Worm (Caenorhabditis elegans) whole organism, young adult: ENCODE measurements around the gene asd-1.
A peak's percentile ranks its signal among the peaks of the same experiment; 100 is the strongest.

ENCODE experiments used
- B0035.1 ChIP-seq: sonication (generic microtip); optimal IDR thresholded peaks from 2 replicates; lab custom pipeline; 2016; ENCODE audit warnings: missing genetic modification characterization, mild to moderate bottlenecking, missing compliant biosample characterization, missing genotype, missing genetic modification reagents
- B0336.3 ChIP-seq: fragments of 200-800 bp; sonication (Bioruptor generic); IDR thresholded peaks from 2 replicates; pipeline ENCODE4 v1.3.6; 2022; ENCODE audit warnings: missing genetic modification characterization, missing compliant biosample characterization
- C06A6.2 ChIP-seq: fragments of 200-800 bp; sonication (Bioruptor generic); conservative IDR thresholded peaks from 2 replicates; pipeline ENCODE4 v1.3.6; 2022; ENCODE audit warnings: missing genetic modification characterization, missing compliant biosample characterization
- F39B2.1 ChIP-seq: fragments of 200-800 bp; sonication (Bioruptor generic); IDR thresholded peaks from 2 replicates; pipeline ENCODE4 v1.3.6; 2022; ENCODE audit warnings: missing genetic modification reagents, missing genetic modification characterization, missing compliant biosample characterization
- F49E8.2 ChIP-seq: sonication (generic microtip); optimal IDR thresholded peaks from 3 replicates; lab custom pipeline; 2017; ENCODE audit warnings: missing genetic modification characterization, mild to moderate bottlenecking, missing compliant biosample characterization, antibody characterized with exemption, moderate library complexity; ENCODE audit not compliant: insufficient read depth
- F55B11.4 ChIP-seq: sonication (generic microtip); optimal IDR thresholded peaks from 2 replicates; lab custom pipeline; 2016; ENCODE audit warnings: missing compliant biosample characterization, missing genetic modification characterization, borderline replicate concordance; ENCODE audit not compliant: insufficient read depth
- T26A5.8 ChIP-seq: sonication (generic microtip); optimal IDR thresholded peaks from 2 replicates; lab custom pipeline; 2016; ENCODE audit warnings: missing genetic modification characterization, missing compliant biosample characterization
- Y79H2A.3 ChIP-seq: fragments of 200-800 bp; sonication (Bioruptor generic); conservative IDR thresholded peaks from 2 replicates; pipeline ENCODE4 v1.3.6; 2022; ENCODE audit warnings: missing genetic modification reagents, missing genetic modification characterization, missing compliant biosample characterization
- Y95B8A.8 ChIP-seq: fragments of 200-800 bp; sonication (Bioruptor generic); IDR thresholded peaks from 2 replicates; pipeline ENCODE4 v1.3.6; 2022; ENCODE audit warnings: missing genetic modification reagents, missing genetic modification characterization, missing compliant biosample characterization
- ZK185.1 ChIP-seq: sonication (generic microtip); optimal IDR thresholded peaks from 2 replicates; lab custom pipeline; 2016; ENCODE audit warnings: mild to moderate bottlenecking, missing genetic modification characterization, missing compliant biosample characterization; ENCODE audit not compliant: poor library complexity, severe bottlenecking
- atf-7 ChIP-seq: sonication (generic microtip); optimal IDR thresholded peaks from 2 replicates; lab custom pipeline; 2017; ENCODE audit warnings: mild to moderate bottlenecking, missing genetic modification characterization, missing compliant biosample characterization
- cebp-1 ChIP-seq, 2 experiments: fragments of 200-800 bp in 1 of 2; sonication (Bioruptor generic) in 1 of 2; sonication (generic microtip) in 1 of 2; IDR thresholded peaks in 1 of 2; optimal IDR thresholded peaks in 1 of 2; 2 replicates each; pipeline versions ENCODE4 v1.3.6 to Lab custom; 2017 to 2022; ENCODE audit warnings: missing compliant biosample characterization in 2 of 2, missing genetic modification characterization in 2 of 2, mild to moderate bottlenecking in 1 of 2, missing genetic modification reagents in 1 of 2, moderate library complexity in 1 of 2
- ceh-27 ChIP-seq: fragments of 200-800 bp; sonication (Bioruptor generic); optimal IDR thresholded peaks from 2 replicates; lab custom pipeline; 2018; ENCODE audit warnings: mild to moderate bottlenecking, missing genetic modification characterization, moderate library complexity, missing compliant biosample characterization
- ceh-79 ChIP-seq: sonication (generic microtip); optimal IDR thresholded peaks from 2 replicates; lab custom pipeline; 2017; ENCODE audit warnings: mild to moderate bottlenecking, missing genetic modification characterization, missing compliant biosample characterization
- ceh-91 ChIP-seq: fragments of 200-800 bp; sonication (Bioruptor generic); IDR thresholded peaks from 2 replicates; pipeline ENCODE4 v1.3.6; 2022; ENCODE audit warnings: missing genetic modification reagents, missing genetic modification characterization, missing compliant biosample characterization
- chd-7 ChIP-seq: sonication (generic microtip); optimal IDR thresholded peaks from 2 replicates; lab custom pipeline; 2016; ENCODE audit warnings: mild to moderate bottlenecking, missing genetic modification characterization, moderate library complexity, missing compliant biosample characterization
- dox-1 ChIP-seq: fragments of 200-800 bp; sonication (Bioruptor generic); IDR thresholded peaks from 2 replicates; pipeline ENCODE4 v1.3.6; 2022; ENCODE audit warnings: missing genetic modification reagents, missing genetic modification characterization, missing compliant biosample characterization
- egrh-3 ChIP-seq: fragments of 200-800 bp; sonication (Bioruptor generic); IDR thresholded peaks from 2 replicates; pipeline ENCODE4 v1.3.6; 2022; ENCODE audit warnings: missing genetic modification reagents, missing genetic modification characterization, missing compliant biosample characterization
- ekl-4 ChIP-seq: fragments of 200-800 bp; sonication (Bioruptor generic); IDR thresholded peaks from 2 replicates; pipeline ENCODE4 v1.3.6; 2022; ENCODE audit warnings: missing genetic modification reagents, missing genetic modification characterization, missing compliant biosample characterization
- hmg-1.2 ChIP-seq: fragments of 200-800 bp; sonication (Bioruptor generic); IDR thresholded peaks from 2 replicates; pipeline ENCODE4 v1.3.6; 2022; ENCODE audit warnings: missing genetic modification reagents, missing genetic modification characterization, missing compliant biosample characterization
- hmg-20 ChIP-seq: fragments of 200-800 bp; sonication (Bioruptor generic); IDR thresholded peaks from 2 replicates; pipeline ENCODE4 v1.3.6; 2022; ENCODE audit warnings: missing genetic modification reagents, missing genetic modification characterization, missing compliant biosample characterization
- hsf-1 ChIP-seq: fragments of 200-800 bp; sonication (Bioruptor generic); IDR thresholded peaks from 2 replicates; pipeline ENCODE4 v1.3.6; 2022; ENCODE audit warnings: missing genetic modification reagents, missing genetic modification characterization, missing compliant biosample characterization
- lag-1 ChIP-seq: fragments of 200-800 bp; sonication (Bioruptor generic); IDR thresholded peaks from 2 replicates; pipeline ENCODE4 v1.3.6; 2022; ENCODE audit warnings: missing genetic modification reagents, missing genetic modification characterization, missing compliant biosample characterization
- lin-35 ChIP-seq, 3 experiments: fragments of 150-350 bp in 2 of 3; sonication (generic microtip) in 1 of 3; optimal IDR thresholded peaks; 2 replicates each; lab custom pipeline; 2014 to 2018; ENCODE audit warnings: missing biosample characterization in 3 of 3, missing genetic modification characterization in 3 of 3, missing genetic modification reagents in 3 of 3
- lin-40 ChIP-seq: sonication (generic microtip); optimal IDR thresholded peaks from 2 replicates; lab custom pipeline; 2016; ENCODE audit warnings: missing genetic modification characterization, mild to moderate bottlenecking, missing compliant biosample characterization, missing genotype, missing genetic modification reagents
- lin-54 ChIP-seq: fragments of 200-800 bp; sonication (Bioruptor generic); optimal IDR thresholded peaks from 2 replicates; lab custom pipeline; 2018; ENCODE audit warnings: mild to moderate bottlenecking, missing genetic modification characterization, missing compliant biosample characterization
- madf-3 ChIP-seq: fragments of 200-800 bp; sonication (Bioruptor generic); IDR thresholded peaks from 2 replicates; pipeline ENCODE4 v1.3.6; 2022; ENCODE audit warnings: missing genetic modification reagents, missing genetic modification characterization, missing compliant biosample characterization
- madf-6 ChIP-seq: fragments of 200-800 bp; sonication (Bioruptor generic); IDR thresholded peaks from 2 replicates; pipeline ENCODE4 v1.3.6; 2022; ENCODE audit warnings: missing genetic modification reagents, missing genetic modification characterization, missing compliant biosample characterization
- nhr-27 ChIP-seq: fragments of 200-800 bp; sonication (Bioruptor generic); optimal IDR thresholded peaks from 2 replicates; lab custom pipeline; 2018; ENCODE audit warnings: mild to moderate bottlenecking, missing genetic modification characterization, moderate library complexity, missing compliant biosample characterization
- nhr-80 ChIP-seq: sonication (generic microtip); optimal IDR thresholded peaks from 2 replicates; lab custom pipeline; 2016; ENCODE audit warnings: missing genetic modification characterization, missing compliant biosample characterization
- nhr-90 ChIP-seq: sonication (generic microtip); optimal IDR thresholded peaks from 2 replicates; lab custom pipeline; 2016; ENCODE audit warnings: missing genotype, mild to moderate bottlenecking, missing genetic modification characterization, missing compliant biosample characterization
- pha-4 ChIP-seq: fragments of 150-350 bp; sonication (generic microtip); optimal IDR thresholded peaks from 2 replicates; lab custom pipeline; 2014; ENCODE audit warnings: missing biosample characterization, missing genetic modification reagents, missing genetic modification characterization
- zfh-2 ChIP-seq: fragments of 200-800 bp; sonication (Bioruptor generic); conservative IDR thresholded peaks from 2 replicates; pipeline ENCODE4 v1.3.6; 2022; ENCODE audit warnings: missing genetic modification reagents, missing genetic modification characterization, missing compliant biosample characterization
- zim-3 ChIP-seq: sonication (generic microtip); optimal IDR thresholded peaks from 2 replicates; lab custom pipeline; 2017; ENCODE audit warnings: mild to moderate bottlenecking, missing genetic modification characterization, moderate library complexity, missing compliant biosample characterization

asd-1 gene

ce11 chrIII:4150919-4151318 is 46.2 kb upstream of the asd-1 start (continued):
- peak; percentile 30 for TF ChIP-seq nhr-80 (tag; lab: Kevin White, UChicago)

- TF ChIP-seq F39B2.1 (GFP tag; lab: Robert Waterston, UW) (0 out of 2 replicates have a peak, but pooled peaks have one; percentile 15), ceh-91 (GFP tag; lab: Robert Waterston, UW) (no peak), ceh-79 (tag; lab: Kevin White, UChicago) (peak; percentile 74), hsf-1 (GFP tag; lab: Robert Waterston, UW) (peak; percentile 60; the same call in 1 of the 2 replicates), lin-54 (peak; percentile 28), hmg-1.2 (GFP tag; lab: Robert Waterston, UW) (0 out of 2 replicates have a peak, but pooled peaks have one; percentile 4), F55B11.4 (tag; lab: Kevin White, UChicago) (no peak), cebp-1 (GFP tag; IDR thresholded peaks at IDR 0.05; lab: Robert Waterston, UW) (peak; percentile 91), cebp-1 (tag; optimal IDR thresholded peaks at IDR 0.05; lab: Kevin White, UChicago) (peak; percentile 98), ekl-4 (GFP tag; lab: Robert Waterston, UW) (0 out of 2 replicates have a peak, but pooled peaks have one; percentile 37), lag-1 (no peak), T26A5.8 (tag; lab: Kevin White, UChicago) (no peak), atf-7 (peak; percentile 36), B0336.3 (GFP tag; lab: Robert Waterston, UW) (0 out of 2 replicates have a peak, but pooled peaks have one; percentile 35), hmg-20 (GFP tag; lab: Robert Waterston, UW) (no peak), lin-40 (no peak), madf-6 (GFP tag; lab: Robert Waterston, UW) (peak; percentile 34), B0035.1 (tag; lab: Kevin White, UChicago) (no peak), ceh-27 (GFP tag; lab: Kevin White, UChicago) (no peak)
- TF ChIP-seq, all 124 proteins: peak for 10
Measured at ce11 chrIII:4151548-4152104, 45.5 kb upstream of the asd-1 start, which contains the start of the genes wht-3 and har-1. Gene wht-3 (minus strand): TSS chrIII:4151598. Gene har-1 (plus strand): TSS chrIII:4152054.

- TF ChIP-seq zfh-2 (peak; percentile 72; the same call in 1 of the 2 replicates), egrh-3 (GFP tag; lab: Robert Waterston, UW) (no peak)
Measured at ce11 chrIII:4152309-4152708, 44.8 kb upstream of the asd-1 start.

- TF ChIP-seq zim-3 (tag; lab: Kevin White, UChicago) = no peak
- no peak for TF ChIP-seq nhr-27 (tag; lab: Kevin White, UChicago)
- no peak for TF ChIP-seq Y79H2A.3 (GFP tag; lab: Robert Waterston, UW)
- TF ChIP-seq madf-3 (GFP tag; lab: Robert Waterston, UW) = 0 out of 2 replicates have a peak, but pooled peaks have one; percentile 33
- no peak for TF ChIP-seq F49E8.2
- no peak for TF ChIP-seq cebp-1 (GFP tag; IDR thresholded peaks at IDR 0.05; lab: Robert Waterston, UW)
- TF ChIP-seq cebp-1 (tag; optimal IDR thresholded peaks at IDR 0.05; lab: Kevin White, UChicago) = peak; percentile 20
- TF ChIP-seq lin-35 (GFP tag; optimal IDR thresholded peaks at IDR 0.05; lab: Kevin White, UChicago) = peak in 1 of 3 experiments; percentile 41
- TF ChIP-seq nhr-90 (tag; lab: Kevin White, UChicago) = no peak
- no peak for TF ChIP-seq ZK185.1 (tag; lab: Kevin White, UChicago)
- no peak for TF ChIP-seq chd-7 (tag; lab: Kevin White, UChicago)
- no peak for TF ChIP-seq dox-1 (GFP tag; lab: Robert Waterston, UW)
- TF ChIP-seq pha-4 = no peak
- no peak for TF ChIP-seq C06A6.2 (GFP tag; lab: Robert Waterston, UW)
- 0 out of 2 replicates have a peak, but pooled peaks have one; percentile 18 for TF ChIP-seq Y95B8A.8 (GFP tag; lab: Robert Waterston, UW)
- TF ChIP-seq, all 124 proteins: peak for 4
Measured at ce11 chrIII:4152828-4153227, 44.3 kb upstream of the asd-1 start.
